Worm (Caenorhabditis elegans): ENCODE measurements around the gene ZK1307.3.

Gene ZK1307.3

DNA sequence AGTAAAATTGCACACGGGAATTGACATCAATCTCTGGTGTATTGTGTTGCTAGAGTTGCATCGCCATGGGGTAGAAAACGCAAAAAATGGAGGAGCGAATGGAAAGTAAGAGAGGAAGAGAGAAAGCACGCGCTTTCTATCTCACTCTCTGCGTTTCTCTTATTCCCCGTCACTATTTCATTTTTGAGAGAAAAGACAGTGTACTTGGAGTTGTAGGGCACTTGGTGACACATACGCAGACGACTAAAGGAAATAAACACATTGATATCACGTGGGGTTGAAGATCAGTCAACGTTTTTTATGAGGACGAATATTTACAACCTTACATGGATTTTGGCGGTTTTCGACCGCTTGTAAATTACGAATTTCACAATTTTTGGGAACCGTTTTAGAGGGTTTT is 49.4 kb downstream of the ZK1307.3 start (continued):
- peak; percentile 67 for TF ChIP-seq nhr-76 (tag; optimal IDR thresholded peaks at IDR 0.05)
- peak; percentile 86 for TF ChIP-seq lsy-12 (tag; optimal IDR thresholded peaks at IDR 0.05)
- no peak for TF ChIP-seq sea-2 (GFP tag; optimal IDR thresholded peaks at IDR 0.05)
- TF ChIP-seq ztf-4 (tag; optimal IDR thresholded peaks at IDR 0.05), result peak; percentile 75
- TF ChIP-seq fkh-2 (tag; optimal IDR thresholded peaks at IDR 0.05), result peak; percentile 88
- no peak for TF ChIP-seq nhr-77 (tag; optimal IDR thresholded peaks at IDR 0.05)
- TF ChIP-seq ama-1 (optimal IDR thresholded peaks at IDR 0.05), result peak; percentile 75
- TF ChIP-seq nhr-237 (tag; optimal IDR thresholded peaks at IDR 0.05), result no peak
- peak; percentile 52 for TF ChIP-seq R02D3.7 (tag; optimal IDR thresholded peaks at IDR 0.05)
- TF ChIP-seq pha-4 (tag; optimal IDR thresholded peaks at IDR 0.05), result peak; percentile 99
- peak; percentile 98 for TF ChIP-seq pqm-1 (tag; optimal IDR thresholded peaks at IDR 0.05)
- TF ChIP-seq fos-1 (tag; optimal IDR thresholded peaks at IDR 0.05), result no peak
- peak; percentile 96 for TF ChIP-seq nhr-23 (tag; optimal IDR thresholded peaks at IDR 0.05)
- TF ChIP-seq nhr-11 (tag; optimal IDR thresholded peaks at IDR 0.05), result peak; percentile 98

DNA sequence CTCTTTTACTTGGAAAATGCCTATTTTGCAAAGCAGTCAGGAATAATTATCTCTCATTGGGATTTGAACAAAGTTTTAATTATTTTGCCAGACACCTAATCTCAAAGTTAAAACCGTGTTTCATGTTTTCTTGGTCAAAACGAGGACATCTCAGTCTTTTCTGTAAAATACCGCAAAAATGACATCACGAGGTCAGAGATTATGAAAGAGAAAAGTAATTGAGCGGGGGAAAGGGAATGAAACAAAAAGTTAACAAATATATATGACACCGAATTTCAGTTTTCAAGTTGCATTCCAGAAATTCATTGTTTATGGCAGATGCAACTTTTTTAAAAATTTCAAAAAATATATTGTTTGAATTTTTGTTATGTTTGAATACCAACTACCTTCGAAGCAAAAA is 50.3 kb downstream of the ZK1307.3 start:
- TF ChIP-seq nhr-11 (tag; optimal IDR thresholded peaks at IDR 0.05) (peak; percentile 34), ama-1 (optimal IDR thresholded peaks at IDR 0.05) (peak; percentile 12), nhr-23 (tag; optimal IDR thresholded peaks at IDR 0.05) (peak; percentile 44), lin-15B (tag; optimal IDR thresholded peaks at IDR 0.05) (no peak), mml-1 (tag; optimal IDR thresholded peaks at IDR 0.05) (no peak)
